Worm (Caenorhabditis elegans) whole organism, mixed stage, embryonic: ENCODE data around the gene C43H6.4.

Experiments used
- M03D4.4 ChIP-seq: sonication (generic microtip); optimal IDR thresholded peaks from 2 replicates; lab custom pipeline; 2017; ENCODE audit warnings: mild to moderate bottlenecking, missing genetic modification characterization, missing compliant biosample characterization
- ceh-43 ChIP-seq: fragments of 200-800 bp; sonication (Bioruptor generic); optimal IDR thresholded peaks from 2 replicates; lab custom pipeline; 2018; ENCODE audit warnings: mild to moderate bottlenecking, missing genetic modification characterization, moderate library complexity, missing compliant biosample characterization
- lsy-2 ChIP-seq: fragments of 150-350 bp; optimal IDR thresholded peaks from 2 replicates; lab custom pipeline; 2014; ENCODE audit warnings: missing biosample characterization, missing genetic modification characterization
- mep-1 ChIP-seq: fragments of 150-350 bp; optimal IDR thresholded peaks from 2 replicates; lab custom pipeline; 2017; ENCODE audit warnings: missing biosample characterization, missing genetic modification reagents, missing genetic modification characterization, inconsistent platforms
- nhr-76 ChIP-seq: sonication (generic microtip); optimal IDR thresholded peaks from 2 replicates; lab custom pipeline; 2017; ENCODE audit warnings: missing biosample characterization, missing genetic modification characterization
- pha-4 ChIP-seq: fragments of 150-350 bp; optimal IDR thresholded peaks from 2 replicates; lab custom pipeline; 2018; ENCODE audit warnings: missing biosample characterization, missing genetic modification reagents, missing genetic modification characterization
- tbx-8 ChIP-seq: fragments of 200-800 bp; sonication (Bioruptor generic); optimal IDR thresholded peaks from 2 replicates; lab custom pipeline; 2018; ENCODE audit warnings: mild to moderate bottlenecking, missing genetic modification characterization, moderate library complexity, missing compliant biosample characterization
- unc-62 ChIP-seq: fragments of 150-350 bp; optimal IDR thresholded peaks from 2 replicates; lab custom pipeline; 2014; ENCODE audit warnings: missing biosample characterization, missing genetic modification reagents, missing genetic modification characterization
- ztf-11 ChIP-seq: fragments of 150-350 bp; optimal IDR thresholded peaks from 2 replicates; lab custom pipeline; 2014; ENCODE audit warnings: missing biosample characterization, missing genetic modification characterization

DNA sequence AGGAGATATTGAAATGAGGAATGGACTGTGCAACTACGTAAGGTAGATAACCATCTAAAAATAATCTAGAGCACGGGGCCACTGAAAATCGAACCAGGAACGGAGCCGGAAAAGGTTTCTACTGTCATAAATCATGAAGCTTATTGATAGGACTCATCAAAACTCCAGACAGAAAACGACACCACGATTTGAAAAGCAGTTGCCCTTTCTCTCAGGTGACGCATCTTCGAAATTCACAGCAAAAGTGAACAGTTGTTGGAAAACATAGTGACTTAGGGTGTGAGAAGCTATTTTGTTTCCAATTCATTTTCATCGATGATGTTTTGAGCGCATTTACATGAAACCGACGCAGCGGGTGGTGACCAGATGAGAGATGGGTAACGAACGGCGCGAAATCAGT, 48.5 kb downstream of the C43H6.4 start:
- TF ChIP-seq M03D4.4 (tag; lab: Kevin White, UChicago) = no peak
- TF ChIP-seq ceh-43 (GFP tag; lab: Kevin White, UChicago) = no peak
- no peak for TF ChIP-seq ztf-11 (tag; lab: Kevin White, UChicago)
- TF ChIP-seq unc-62 (GFP tag; lab: Kevin White, UChicago) = peak; percentile 54
- no peak for TF ChIP-seq tbx-8
- no peak for TF ChIP-seq pha-4 (tag; lab: Kevin White, UChicago)
- TF ChIP-seq lsy-2 = no peak
- no peak for TF ChIP-seq mep-1 (tag; lab: Kevin White, UChicago)
- no peak for TF ChIP-seq nhr-76
